Fruit fly (Drosophila melanogaster) whole organism, prepupa: ENCODE data around the gene Saf6.
A peak's percentile ranks its signal among the peaks of the same experiment; 100 is the strongest.

Experiments
- CG10631 ChIP-seq: fragments of 200-800 bp; sonication (Bioruptor generic); optimal IDR thresholded peaks from 2 replicates; lab custom pipeline; 2016; ENCODE audit warnings: missing biosample characterization, missing genetic modification characterization
- CG10669 ChIP-seq: fragments of 200-800 bp; sonication (Bioruptor generic); optimal IDR thresholded peaks from 3 replicates; lab custom pipeline; 2018; ENCODE audit warnings: missing biosample characterization, mild to moderate bottlenecking, missing genetic modification characterization, moderate library complexity
- CG11294 ChIP-seq: fragments of 200-800 bp; sonication (Bioruptor generic); IDR thresholded peaks from 2 replicates; pipeline ENCODE4 v1.3.6; 2022; ENCODE audit warnings: missing biosample characterization, missing genetic modification characterization
- CG11762 ChIP-seq: fragments of 200-800 bp; sonication (Bioruptor generic); optimal IDR thresholded peaks from 3 replicates; lab custom pipeline; 2016; ENCODE audit warnings: missing biosample characterization, missing genetic modification characterization; ENCODE audit not compliant: insufficient read depth
- CG11902 ChIP-seq: fragments of 200-800 bp; sonication (Bioruptor generic); optimal IDR thresholded peaks from 3 replicates; lab custom pipeline; 2016; ENCODE audit warnings: missing biosample characterization, missing genetic modification characterization
- CG15336 ChIP-seq: fragments of 200-800 bp; sonication (Bioruptor generic); IDR thresholded peaks from 2 replicates; pipeline ENCODE4 v1.3.6; 2022; ENCODE audit warnings: missing biosample characterization, missing genetic modification characterization
- CG16779 ChIP-seq: fragments of 200-800 bp; sonication (Bioruptor generic); optimal IDR thresholded peaks from 3 replicates; lab custom pipeline; 2017; ENCODE audit warnings: missing biosample characterization, mild to moderate bottlenecking, missing genetic modification characterization
- CG3032 ChIP-seq: fragments of 200-800 bp; optimal IDR thresholded peaks from 2 replicates; lab custom pipeline; 2019; ENCODE audit warnings: missing biosample characterization, mild to moderate bottlenecking, missing genetic modification characterization, moderate library complexity
- CG34406 ChIP-seq: fragments of 200-800 bp; sonication (Bioruptor generic); optimal IDR thresholded peaks from 3 replicates; lab custom pipeline; 2016; ENCODE audit warnings: missing biosample characterization, missing genetic modification characterization
- CG3919 ChIP-seq: fragments of 200-800 bp; sonication (Bioruptor generic); optimal IDR thresholded peaks from 3 replicates; lab custom pipeline; 2016; ENCODE audit warnings: missing biosample characterization, missing genetic modification characterization
- CG4318 ChIP-seq: fragments of 200-800 bp; sonication (Bioruptor generic); optimal IDR thresholded peaks from 3 replicates; lab custom pipeline; 2017; ENCODE audit warnings: missing biosample characterization, mild to moderate bottlenecking, missing genetic modification characterization
- CG6792 ChIP-seq: fragments of 200-800 bp; sonication (Bioruptor generic); optimal IDR thresholded peaks from 3 replicates; lab custom pipeline; 2016; ENCODE audit warnings: missing biosample characterization, missing genetic modification characterization
- CG6808 ChIP-seq: fragments of 200-800 bp; sonication (Bioruptor generic); optimal IDR thresholded peaks from 3 replicates; lab custom pipeline; 2017; ENCODE audit warnings: missing biosample characterization, missing genetic modification characterization, mild to moderate bottlenecking, moderate library complexity, missing genetic modification reagents
- CG7368 ChIP-seq: fragments of 200-800 bp; sonication (Bioruptor generic); optimal IDR thresholded peaks from 3 replicates; lab custom pipeline; 2016; ENCODE audit warnings: missing biosample characterization, missing genetic modification characterization
- CG8319 ChIP-seq: fragments of 200-800 bp; sonication (Bioruptor generic); optimal IDR thresholded peaks from 3 replicates; lab custom pipeline; 2016; ENCODE audit warnings: missing biosample characterization, missing genetic modification characterization
- CG8632 ChIP-seq: fragments of 200-800 bp; sonication (Bioruptor generic); optimal IDR thresholded peaks from 3 replicates; lab custom pipeline; 2016; ENCODE audit warnings: missing biosample characterization, missing genetic modification characterization
- CG9139 ChIP-seq: fragments of 200-800 bp; sonication (Bioruptor generic); optimal IDR thresholded peaks from 3 replicates; lab custom pipeline; 2017; ENCODE audit warnings: missing biosample characterization, mild to moderate bottlenecking, missing genetic modification characterization
- Eip78C ChIP-seq: fragments of 200-800 bp; sonication (Bioruptor generic); peaks from one replicate; lab custom pipeline; 2016; ENCODE audit warnings: missing biosample characterization, missing genetic modification characterization
- Eip93F ChIP-seq: fragments of 200-800 bp; sonication (Bioruptor generic); optimal IDR thresholded peaks from 2 replicates; lab custom pipeline; 2016; ENCODE audit warnings: missing biosample characterization, mild to moderate bottlenecking, missing genetic modification characterization
- Ets21C ChIP-seq: fragments of 200-800 bp; sonication (Bioruptor generic); optimal IDR thresholded peaks from 3 replicates; lab custom pipeline; 2016; ENCODE audit warnings: missing biosample characterization, missing genetic modification characterization
- Ets96B ChIP-seq: fragments of 200-800 bp; optimal IDR thresholded peaks from 2 replicates; lab custom pipeline; 2019; ENCODE audit warnings: missing biosample characterization, mild to moderate bottlenecking, missing genetic modification characterization, moderate library complexity
- Hr39 ChIP-seq: fragments of 200-800 bp; sonication (Bioruptor generic); optimal IDR thresholded peaks from 2 replicates; lab custom pipeline; 2016; ENCODE audit warnings: missing biosample characterization, missing genetic modification characterization
- Met ChIP-seq: fragments of 200-800 bp; sonication (Bioruptor generic); optimal IDR thresholded peaks from 3 replicates; lab custom pipeline; 2016; ENCODE audit warnings: missing biosample characterization, missing genetic modification characterization
- OdsH ChIP-seq: fragments of 200-800 bp; sonication (Bioruptor generic); optimal IDR thresholded peaks from 3 replicates; lab custom pipeline; 2016; ENCODE audit warnings: missing biosample characterization, missing genetic modification characterization
- Smox ChIP-seq: fragments of 200-800 bp; sonication (Bioruptor generic); optimal IDR thresholded peaks from 3 replicates; lab custom pipeline; 2016; ENCODE audit warnings: missing biosample characterization, missing genetic modification characterization
- Sox102F ChIP-seq: fragments of 200-800 bp; sonication (Bioruptor generic); optimal IDR thresholded peaks from 2 replicates; lab custom pipeline; 2016; ENCODE audit warnings: missing biosample characterization, mild to moderate bottlenecking, missing genetic modification characterization
- achi ChIP-seq: fragments of 200-800 bp; sonication (Bioruptor generic); optimal IDR thresholded peaks from 3 replicates; lab custom pipeline; 2016; ENCODE audit warnings: missing biosample characterization, missing genetic modification characterization
- acj6 ChIP-seq: fragments of 200-800 bp; sonication (Bioruptor generic); optimal IDR thresholded peaks from 3 replicates; lab custom pipeline; 2016; ENCODE audit warnings: missing biosample characterization, missing genetic modification characterization
- cyc ChIP-seq: fragments of 200-800 bp; sonication (Bioruptor generic); optimal IDR thresholded peaks from 3 replicates; lab custom pipeline; 2016; ENCODE audit warnings: missing biosample characterization, missing genetic modification characterization
- dac ChIP-seq: fragments of 200-800 bp; sonication (Bioruptor generic); optimal IDR thresholded peaks from 2 replicates; lab custom pipeline; 2017; ENCODE audit warnings: missing biosample characterization, mild to moderate bottlenecking, missing genetic modification characterization
- dsx ChIP-seq: fragments of 200-800 bp; optimal IDR thresholded peaks from 3 replicates; lab custom pipeline; 2019; ENCODE audit warnings: missing biosample characterization, mild to moderate bottlenecking, missing genetic modification characterization, moderate library complexity; ENCODE audit not compliant: poor library complexity, severe bottlenecking
- eg ChIP-seq: fragments of 200-800 bp; sonication (Bioruptor generic); IDR thresholded peaks from 3 replicates; pipeline ENCODE4 v1.3.6; 2022; ENCODE audit warnings: missing biosample characterization, missing genetic modification characterization
- esn ChIP-seq: fragments of 200-800 bp; sonication (Bioruptor generic); optimal IDR thresholded peaks from 2 replicates; lab custom pipeline; 2016; ENCODE audit warnings: missing biosample characterization, mild to moderate bottlenecking, missing genetic modification characterization, moderate library complexity
- fd59A ChIP-seq: fragments of 200-800 bp; sonication (Bioruptor generic); optimal IDR thresholded peaks from 2 replicates; lab custom pipeline; 2017; ENCODE audit warnings: missing biosample characterization, mild to moderate bottlenecking, missing genetic modification characterization, missing genetic modification reagents
- fd85E ChIP-seq: fragments of 200-800 bp; sonication (Bioruptor generic); optimal IDR thresholded peaks from 3 replicates; lab custom pipeline; 2016; ENCODE audit warnings: missing biosample characterization, missing genetic modification characterization
- salr ChIP-seq, 2 experiments: fragments of 200-800 bp; sonication (Bioruptor generic); optimal IDR thresholded peaks; 3 replicates each; lab custom pipeline; 2016 to 2018; ENCODE audit warnings: missing biosample characterization in 2 of 2, missing genetic modification characterization in 2 of 2, mild to moderate bottlenecking in 1 of 2
- spab ChIP-seq: fragments of 200-800 bp; sonication (Bioruptor generic); optimal IDR thresholded peaks from 2 replicates; lab custom pipeline; 2017; ENCODE audit warnings: missing biosample characterization, mild to moderate bottlenecking, missing genetic modification characterization, missing genetic modification reagents
- svp ChIP-seq: fragments of 200-800 bp; sonication (Bioruptor generic); peaks from one replicate; lab custom pipeline; 2016; ENCODE audit warnings: missing biosample characterization, missing genetic modification characterization

Saf6 gene

dm6 chr2L:819315-820032 is 3.7 kb upstream of the Saf6 start, which contains the start of the genes PGAP2 and Clp (continued):
- TF ChIP-seq CG10631 (GFP tag; lab: Kevin White, UChicago) (no peak), CG9139 (GFP tag; lab: Kevin White, UChicago) (no peak), Hr39 (GFP tag; lab: Kevin White, UChicago) (peak; percentile 64), Eip93F (GFP tag; lab: Kevin White, UChicago) (peak; percentile 63), CG11762 (GFP tag; lab: Kevin White, UChicago) (peak; percentile 45), CG11294 (GFP tag; lab: Robert Waterston, UW) (no peak; the same call in 1 of the 2 replicates), fd59A (GFP tag; lab: Kevin White, UChicago) (peak; percentile 51), CG6808 (GFP tag; lab: Kevin White, UChicago) (peak; percentile 2), CG3032 (tag; lab: Kevin White, UChicago) (peak; percentile 74), Eip78C (GFP tag; lab: Kevin White, UChicago) (peak; percentile 90), Met (GFP tag; lab: Kevin White, UChicago) (no peak), dac (GFP tag; lab: Kevin White, UChicago) (no peak), CG11902 (peak; percentile 43), esn (GFP tag; lab: Kevin White, UChicago) (peak; percentile 80), CG10669 (GFP tag; lab: Kevin White, UChicago) (peak; percentile 57), Smox (GFP tag; lab: Kevin White, UChicago) (no peak), eg (peak; percentile 71), CG34406 (peak; percentile 38), CG15336 (GFP tag; lab: Robert Waterston, UW) (peak; percentile 43; the same call in 1 of the 2 replicates), acj6 (GFP tag; lab: Kevin White, UChicago) (peak; percentile 71), spab (GFP tag; lab: Kevin White, UChicago) (peak; percentile 12), salr (GFP tag; optimal IDR thresholded peaks at IDR 0.05; lab: Kevin White, UChicago) (peak in 1 of 2 experiments; percentile 14), OdsH (GFP tag; lab: Kevin White, UChicago) (no peak), CG8632 (GFP tag; lab: Kevin White, UChicago) (peak; percentile 41), CG7368 (peak; percentile 46), cyc (GFP tag; lab: Kevin White, UChicago) (peak; percentile 64), Ets21C (peak; percentile 70), CG16779 (no peak), fd85E (GFP tag; lab: Kevin White, UChicago) (no peak), CG6792 (peak; percentile 50), CG3919 (peak; percentile 44), CG4318 (no peak), dsx (GFP tag; lab: Kevin White, UChicago) (no peak)
- TF ChIP-seq, all 60 proteins: peak for 36

DNA sequence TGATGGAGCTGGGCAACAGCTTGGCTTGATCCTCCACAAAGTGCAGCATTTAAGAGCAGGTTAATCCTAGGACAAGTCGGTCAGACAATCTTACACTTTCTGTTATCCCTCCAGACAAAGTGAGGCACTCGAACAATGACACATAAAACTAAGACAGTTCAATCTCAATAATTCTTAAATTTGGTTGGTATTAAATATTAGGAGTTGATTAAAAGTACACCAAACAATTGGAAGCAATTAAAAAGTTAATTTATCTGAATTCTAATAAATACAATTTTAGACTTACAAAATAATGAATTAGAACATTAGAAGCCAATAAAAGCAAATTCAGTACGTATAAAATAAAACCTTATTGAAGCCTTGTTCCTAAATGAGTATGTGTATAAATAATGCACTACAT is 2.1 kb upstream of the Saf6 start, which contains the start of gene CG15880:
Gene CG15880, minus strand, starts transcription at position 101 of the 400 bp plus-strand sequence.
- TF ChIP-seq CG3919: no peak
- no peak for TF ChIP-seq CG8319 (GFP tag; lab: Kevin White, UChicago)
- TF ChIP-seq Sox102F (GFP tag; lab: Kevin White, UChicago): no peak
- TF ChIP-seq dac (GFP tag; lab: Kevin White, UChicago): no peak
- no peak for TF ChIP-seq CG11762 (GFP tag; lab: Kevin White, UChicago)
- TF ChIP-seq Smox (GFP tag; lab: Kevin White, UChicago): no peak
- TF ChIP-seq achi: no peak
- no peak for TF ChIP-seq CG16779
- no peak for TF ChIP-seq Ets96B (tag; lab: Kevin White, UChicago)
- no peak for TF ChIP-seq svp (GFP tag; lab: Kevin White, UChicago)
- no peak for TF ChIP-seq Hr39 (GFP tag; lab: Kevin White, UChicago)
- TF ChIP-seq, all 60 proteins: peak for 0
